Fruit fly (Drosophila melanogaster): ENCODE measurements around the gene Nhe1.

Nhe1 gene

dm6 chr2L:106540-106939 lies at the start of gene Nhe1, which contains the start of gene Sam-S:
TSS of gene Nhe1 (minus strand) at chr2L:106732.
TSS of gene Sam-S (plus strand) at chr2L:106903.
- no peak for TF ChIP-seq CG17801 (GFP tag; optimal IDR thresholded peaks at IDR 0.05; ENCODE audit: partially characterized antibody)

DNA sequence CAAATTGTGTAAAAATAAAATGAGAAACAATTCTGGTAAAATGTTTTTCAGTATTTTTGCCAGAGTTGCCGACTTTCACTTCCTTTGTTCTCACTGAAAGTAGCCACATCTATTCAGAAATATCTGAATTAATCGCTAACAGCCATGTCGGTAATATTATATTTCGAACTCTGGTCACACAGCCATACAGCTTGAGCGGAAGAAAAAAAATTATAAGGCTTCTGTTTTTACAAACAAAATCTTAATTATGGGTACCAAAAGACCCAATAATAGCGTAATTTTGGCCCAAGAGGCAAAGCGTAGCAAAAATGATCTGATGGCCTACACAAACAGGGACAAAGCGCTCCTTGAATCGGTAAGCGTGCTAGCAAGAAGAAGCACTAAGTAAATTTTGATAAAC lies 49.5 kb upstream of the Nhe1 start, which contains the start of gene CG3436:
CG3436 (plus strand) TSS at position 36 of the 400 bp plus-strand sequence.
- TF ChIP-seq CG17801 (GFP tag; optimal IDR thresholded peaks at IDR 0.05; ENCODE audit: partially characterized antibody) = peak; percentile 42

DNA sequence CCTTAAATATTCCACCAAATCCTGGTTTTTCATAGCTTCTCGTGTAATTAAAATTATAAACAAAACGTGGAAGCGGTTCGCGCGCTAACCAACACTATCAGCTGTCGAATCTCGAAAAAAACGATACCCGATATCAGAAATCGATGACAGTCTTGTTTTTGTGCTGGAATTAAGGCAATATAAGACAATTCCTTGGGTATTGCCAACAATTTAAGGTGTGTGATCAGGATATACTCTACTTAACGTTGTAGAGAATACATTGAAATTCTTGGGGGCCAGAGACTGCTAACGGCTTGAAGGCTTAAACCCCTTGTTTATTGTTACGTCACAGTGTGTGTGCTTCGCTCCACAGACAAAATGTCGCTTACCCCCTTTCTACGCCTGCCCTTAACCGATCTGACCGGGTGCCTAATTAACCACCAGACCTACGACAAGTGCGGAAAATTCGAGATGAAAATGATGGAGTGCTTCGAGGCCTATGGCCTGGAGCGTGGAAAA lies 48.7 kb upstream of the Nhe1 start, which contains the start of gene Pus10:
Pus10 (minus strand) TSS at position 91 of the 498 bp plus-strand sequence.
- TF ChIP-seq CG17801 (GFP tag; optimal IDR thresholded peaks at IDR 0.05; ENCODE audit: partially characterized antibody) = no peak

dm6 chr2L:153142-153541 lies 46.6 kb upstream of the Nhe1 start, which contains the start of gene CG42399:
TSS of gene CG42399 (minus strand) at chr2L:153300.
- no peak for TF ChIP-seq CG17801 (GFP tag; optimal IDR thresholded peaks at IDR 0.05; ENCODE audit: partially characterized antibody)

DNA sequence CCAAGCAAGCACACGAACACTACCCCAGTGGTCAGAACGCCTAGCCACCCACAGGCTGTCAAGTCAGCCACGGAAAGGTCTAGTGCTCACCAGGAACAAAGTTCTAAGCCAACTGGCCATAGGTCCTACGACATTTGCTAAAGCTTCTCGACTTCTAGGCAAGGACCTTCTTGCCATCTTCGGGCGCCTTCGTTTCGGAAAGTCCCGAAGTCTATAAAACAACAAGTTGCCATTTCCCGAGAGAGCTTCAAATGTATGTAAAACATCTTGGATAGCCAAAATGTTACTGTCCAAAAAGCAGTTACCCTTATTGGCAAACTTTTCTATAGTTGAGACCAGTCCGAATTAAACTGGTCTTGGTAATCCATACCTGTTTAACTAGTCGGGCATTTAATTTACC lies 40.0 kb upstream of the Nhe1 start:
- no peak for TF ChIP-seq CG17801 (GFP tag; optimal IDR thresholded peaks at IDR 0.05; ENCODE audit: partially characterized antibody)

DNA sequence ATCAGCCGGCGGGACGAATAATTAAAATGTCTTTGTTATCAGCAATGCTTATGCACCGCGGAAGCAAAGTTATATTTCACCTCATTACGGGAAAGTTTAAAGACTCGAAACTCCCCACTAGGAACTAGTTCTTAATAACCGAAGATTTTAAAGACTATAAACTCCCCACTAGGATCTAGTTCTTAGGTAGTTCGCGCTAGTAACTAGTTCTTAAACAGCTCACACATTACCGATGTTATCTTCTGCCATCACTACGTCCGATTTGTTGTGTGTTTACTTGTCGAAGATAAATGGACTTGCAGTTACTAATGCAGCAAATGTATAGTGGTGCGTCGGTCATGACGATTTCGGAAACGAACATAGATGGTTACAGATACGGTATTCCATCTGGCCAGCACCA lies 36.6 kb upstream of the Nhe1 start, which contains the start of the genes CG31974 and CG11454:
CG31974 (minus strand) TSS at position 4 of the 400 bp plus-strand sequence.
CG11454 (plus strand) TSS at position 236 of the 400 bp plus-strand sequence.
- TF ChIP-seq CG17801 (GFP tag; optimal IDR thresholded peaks at IDR 0.05; ENCODE audit: partially characterized antibody) = no peak

DNA sequence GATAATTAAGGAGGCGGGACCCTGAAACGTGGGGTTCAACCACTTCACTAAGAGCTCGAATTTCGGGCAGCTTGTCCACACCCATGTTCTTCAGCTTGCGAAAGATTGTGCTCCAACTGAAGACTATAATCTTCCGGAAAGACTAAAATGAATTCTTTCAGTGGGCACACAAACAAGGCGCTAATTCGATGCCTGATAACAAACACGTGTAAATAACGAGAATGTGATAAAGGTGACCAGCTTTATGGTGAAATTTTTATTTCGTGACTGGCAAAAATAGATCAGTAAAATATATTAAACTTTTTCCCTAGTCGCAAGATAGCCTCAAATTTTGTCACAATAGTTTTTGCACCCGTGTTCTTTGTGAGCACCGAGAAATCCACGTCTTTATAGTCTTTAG lies 34.3 kb upstream of the Nhe1 start, which contains the start of the genes CG31975 and ovm:
CG31975 (minus strand) TSS at position 144 of the 400 bp plus-strand sequence.
ovm (minus strand) TSS at position 144 of the 400 bp plus-strand sequence.
- no peak for TF ChIP-seq CG17801 (GFP tag; optimal IDR thresholded peaks at IDR 0.05; ENCODE audit: partially characterized antibody)

- no peak for TF ChIP-seq CG17801 (GFP tag; optimal IDR thresholded peaks at IDR 0.05; ENCODE audit: partially characterized antibody)
Observed at dm6 chr2L:139610-140009, 33.1 kb upstream of the Nhe1 start.

DNA sequence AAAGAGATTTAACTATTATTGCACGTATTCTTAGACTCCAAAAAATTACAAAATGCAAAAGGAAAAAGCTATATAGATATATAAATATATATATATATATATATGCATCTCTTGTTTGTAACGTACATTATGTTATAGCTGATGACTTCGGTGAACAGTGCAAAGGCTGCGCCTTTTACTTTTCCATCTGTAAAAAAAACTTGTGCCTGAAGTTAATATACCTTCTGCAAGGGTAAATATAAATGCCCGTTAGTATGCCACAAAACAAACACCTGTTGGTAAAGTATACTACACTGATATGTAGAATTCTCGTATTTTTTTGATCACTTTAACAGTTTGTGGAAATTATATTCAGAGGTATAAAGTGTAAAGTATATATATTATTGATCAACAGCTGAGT lies 31.5 kb upstream of the Nhe1 start:
- no peak for TF ChIP-seq CG17801 (GFP tag; optimal IDR thresholded peaks at IDR 0.05; ENCODE audit: partially characterized antibody)

dm6 chr2L:136747-137709 lies 30.5 kb upstream of the Nhe1 start:
- no peak for TF ChIP-seq CG17801 (GFP tag; optimal IDR thresholded peaks at IDR 0.05; ENCODE audit: partially characterized antibody)

DNA sequence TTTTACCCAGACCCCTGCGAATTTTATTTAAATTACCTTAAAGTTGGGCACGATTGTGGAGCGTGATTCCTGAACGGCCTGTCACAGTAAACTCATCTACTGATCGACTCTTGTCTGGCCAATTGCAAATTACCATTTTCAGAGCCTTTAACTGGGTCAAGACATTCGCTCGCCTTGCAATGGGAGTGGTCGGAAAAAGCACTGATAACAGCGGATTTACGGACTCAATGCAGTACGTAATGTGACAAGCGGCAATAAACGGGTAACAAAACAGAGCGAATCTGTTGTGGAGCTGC lies 29.5 kb upstream of the Nhe1 start:
- TF ChIP-seq CG17801 (GFP tag; optimal IDR thresholded peaks at IDR 0.05; ENCODE audit: partially characterized antibody) = no peak

dm6 chr2L:135383-136130 lies 29.0 kb upstream of the Nhe1 start:
- TF ChIP-seq CG17801 (GFP tag; optimal IDR thresholded peaks at IDR 0.05; ENCODE audit: partially characterized antibody) = no peak

DNA sequence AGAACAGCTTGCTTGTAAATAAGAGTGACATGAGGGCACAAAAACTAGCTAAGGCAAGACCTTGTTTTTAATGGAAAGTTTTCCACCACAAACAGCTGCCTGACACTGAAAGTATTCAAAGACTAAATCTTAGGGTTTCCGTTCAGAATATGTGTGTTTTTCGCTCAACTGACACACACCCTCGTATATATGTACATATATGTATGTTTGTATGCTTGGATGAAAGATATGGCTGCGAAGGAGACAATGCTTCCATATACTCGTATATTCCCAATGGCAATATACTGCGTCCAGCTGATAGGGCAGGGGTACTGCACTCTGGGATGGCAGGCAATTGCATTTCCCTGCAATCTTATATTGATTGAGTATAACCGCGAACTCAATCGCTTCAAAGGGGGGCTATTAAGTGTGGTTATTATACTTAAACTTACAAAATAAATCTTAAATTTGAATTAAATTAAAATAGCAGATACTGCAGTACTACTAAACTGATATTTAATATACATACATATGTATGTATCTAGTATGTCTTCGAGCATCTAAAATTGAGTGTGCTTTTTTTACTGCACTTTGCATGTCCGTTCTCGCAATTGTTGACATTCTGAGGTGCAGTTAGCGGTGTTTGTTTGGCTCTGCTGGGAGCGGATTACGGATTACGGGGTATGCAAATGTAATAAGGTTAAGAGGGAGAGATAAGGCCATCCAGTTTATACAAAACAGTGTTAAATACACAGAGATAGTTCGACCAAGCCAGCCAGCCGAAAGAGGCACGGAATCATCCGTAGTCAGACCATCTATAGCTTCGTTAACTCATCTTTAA lies 28.2 kb upstream of the Nhe1 start:
- TF ChIP-seq CG17801 (GFP tag; optimal IDR thresholded peaks at IDR 0.05; ENCODE audit: partially characterized antibody) = no peak
